Worm (Caenorhabditis elegans) whole organism, mixed stage, embryonic: ENCODE measurements around the gene ZK1128.7.

Experiments used
- nhr-237 ChIP-seq: fragments of 150-350 bp; optimal IDR thresholded peaks from 2 replicates; lab custom pipeline; 2014; ENCODE audit warnings: missing biosample characterization, missing genetic modification characterization
- sptf-1 ChIP-seq: sonication (generic microtip); optimal IDR thresholded peaks from 2 replicates; lab custom pipeline; 2017; ENCODE audit warnings: mild to moderate bottlenecking, missing genetic modification characterization, moderate library complexity, missing compliant biosample characterization

DNA sequence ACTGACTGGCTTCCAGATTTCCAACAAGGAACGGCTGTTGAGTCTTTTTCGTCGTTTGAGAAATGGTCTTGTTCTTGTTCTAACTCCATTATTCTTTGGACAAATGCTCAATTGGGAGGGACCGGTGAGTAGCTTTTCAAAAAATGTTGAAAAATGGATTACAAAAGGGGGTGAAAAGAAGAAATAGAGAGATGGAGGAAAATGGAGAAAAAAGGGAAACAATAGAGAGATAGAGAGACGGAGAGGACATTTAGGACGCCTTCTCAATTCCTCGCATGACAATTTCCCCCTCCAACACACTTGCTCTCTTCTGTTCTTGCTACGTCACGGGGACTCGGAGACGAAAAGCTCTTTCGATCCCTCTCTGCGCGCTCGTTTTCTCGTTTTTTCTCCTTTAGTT is 16.2 kb downstream of the ZK1128.7 start:
- no peak for TF ChIP-seq sptf-1 (tag; lab: Kevin White, UChicago)
- no peak for TF ChIP-seq nhr-237 (tag; lab: Kevin White, UChicago)
